Fruit fly (Drosophila melanogaster) whole organism: ENCODE measurements around the gene Pitslre.

ENCODE experiments used
- pan ChIP-seq: fragments of >200 bp; optimal IDR thresholded peaks from 2 replicates; lab custom pipeline; 2017
- psq ChIP-seq: fragments of >200 bp; optimal IDR thresholded peaks from 2 replicates; lab custom pipeline; 2017

DNA sequence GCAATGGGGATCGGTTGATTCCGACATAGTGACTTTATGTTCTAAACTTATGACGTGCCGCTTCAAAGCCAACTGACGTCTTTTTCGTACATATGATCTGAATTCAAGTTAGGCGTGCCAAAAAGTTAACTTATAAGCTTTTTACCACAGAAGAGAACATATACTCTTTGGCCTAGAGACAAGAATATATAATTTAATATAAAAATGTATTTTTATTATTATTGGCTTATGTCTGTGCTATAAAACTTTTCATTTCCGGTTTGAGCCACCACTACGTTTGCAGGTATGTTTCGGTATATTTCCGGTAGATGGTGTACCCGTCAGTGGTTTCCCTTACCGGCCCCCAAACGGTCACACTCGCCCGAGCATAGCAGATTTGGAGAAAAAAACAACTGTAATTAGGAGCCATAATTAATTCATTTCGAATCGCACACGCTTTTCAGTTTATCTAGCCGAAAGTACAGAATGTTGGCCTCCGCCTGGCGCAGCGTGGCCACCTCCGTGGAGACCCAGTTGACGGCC is 27.1 kb downstream of the Pitslre start, which contains the start of the genes CG3698 and tzn:
- TF ChIP-seq psq, result no peak
- TF ChIP-seq pan, result no peak
